Fruit fly (Drosophila melanogaster) ovary, adult (tissue): Measurements from ENCODE around the gene Lmpt.
A peak's percentile ranks its signal among the peaks of the same experiment; 100 is the strongest.

Source experiments
- CG17801 ChIP-seq: fragments of 200-800 bp; optimal IDR thresholded peaks from 2 replicates; lab custom pipeline; 2019; ENCODE audit warnings: missing biosample characterization, mild to moderate bottlenecking, missing genetic modification characterization, moderate library complexity; ENCODE audit not compliant: partially characterized antibody

Gene Lmpt

dm6 chr3L:16865123-16865831, at the start of gene Lmpt:
TSS of gene Lmpt (plus strand) at chr3L:16865295.
- peak; percentile 62 for TF ChIP-seq CG17801 (GFP tag; lab: Kevin White, UChicago)

dm6 chr3L:16818063-16818462, 47.0 kb upstream of the Lmpt start:
- no peak for TF ChIP-seq CG17801 (GFP tag; lab: Kevin White, UChicago)

- no peak for TF ChIP-seq CG17801 (GFP tag; lab: Kevin White, UChicago)
These were observed 40.4 kb upstream of the Lmpt start for dm6 chr3L:16824725-16825124.

- TF ChIP-seq CG17801 (GFP tag; lab: Kevin White, UChicago): no peak
These were observed 39.9 kb upstream of the Lmpt start for dm6 chr3L:16825195-16825594.

dm6 chr3L:16828967-16829366, 36.1 kb upstream of the Lmpt start, which contains the start of gene CG13024:
TSS of gene CG13024 (minus strand) at chr3L:16829074.
- no peak for TF ChIP-seq CG17801 (GFP tag; lab: Kevin White, UChicago)

- TF ChIP-seq CG17801 (GFP tag; lab: Kevin White, UChicago): no peak
These were observed 35.1 kb upstream of the Lmpt start for dm6 chr3L:16829983-16830382.

- TF ChIP-seq CG17801 (GFP tag; lab: Kevin White, UChicago): no peak
These were observed 28.4 kb upstream of the Lmpt start for dm6 chr3L:16836732-16837131.

- TF ChIP-seq CG17801 (GFP tag; lab: Kevin White, UChicago): no peak
These were observed 24.6 kb upstream of the Lmpt start for dm6 chr3L:16840540-16840939.

- peak; percentile 4 for TF ChIP-seq CG17801 (GFP tag; lab: Kevin White, UChicago)
These were observed 23.0 kb upstream of the Lmpt start, which contains the start of gene TSG101 for dm6 chr3L:16842087-16842567. TSS of gene TSG101 (plus strand) at chr3L:16842294.

dm6 chr3L:16842952-16843351, 22.1 kb upstream of the Lmpt start:
- no peak for TF ChIP-seq CG17801 (GFP tag; lab: Kevin White, UChicago)

- peak; percentile 76 for TF ChIP-seq CG17801 (GFP tag; lab: Kevin White, UChicago)
These were observed 20.0 kb upstream of the Lmpt start, which contains the start of the genes kud and Zcchc7 for dm6 chr3L:16844920-16845573. TSS of gene kud (minus strand) at chr3L:16844991. TSS of gene Zcchc7 (plus strand) at chr3L:16845386.

- TF ChIP-seq CG17801 (GFP tag; lab: Kevin White, UChicago): no peak
These were observed 19.4 kb upstream of the Lmpt start, which contains the start of gene CG32161 for dm6 chr3L:16845607-16846277. TSS of gene CG32161 (plus strand) at chr3L:16846227.

- no peak for TF ChIP-seq CG17801 (GFP tag; lab: Kevin White, UChicago)
These were observed 13.5 kb upstream of the Lmpt start for dm6 chr3L:16851566-16851965.

- peak; percentile 34 for TF ChIP-seq CG17801 (GFP tag; lab: Kevin White, UChicago)
These were observed 11.3 kb upstream of the Lmpt start, which contains the start of gene sina for dm6 chr3L:16853533-16854386. TSS of gene sina (plus strand) at chr3L:16853751.
